Fruit fly (Drosophila melanogaster): ENCODE measurements around the gene Cisd2.

DNA sequence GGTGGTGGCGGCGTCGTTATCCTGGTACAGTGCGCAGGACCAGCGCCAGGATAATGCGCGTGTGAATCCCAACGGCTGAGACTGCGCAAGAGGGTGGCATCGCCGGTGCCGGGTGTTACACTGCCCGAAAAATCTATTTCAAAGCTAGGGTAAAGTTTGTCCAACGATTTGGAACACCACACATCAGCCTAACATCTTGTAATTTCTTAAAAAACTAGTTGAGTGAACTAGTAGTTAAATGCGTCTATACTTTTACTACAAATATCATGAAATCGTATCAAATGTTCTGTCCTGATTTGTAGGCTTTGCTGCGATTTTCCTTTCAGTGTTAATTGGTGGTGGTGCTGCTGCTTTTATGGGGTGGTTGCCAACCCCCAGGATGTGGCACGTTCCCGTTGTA lies 41.8 kb upstream of the Cisd2 start:
- TF ChIP-seq Snoo (tag; optimal IDR thresholded peaks at IDR 0.05) (no peak), CG34367 (tag; optimal IDR thresholded peaks at IDR 0.05) (no peak), CG32121 (GFP tag; IDR thresholded peaks at IDR 0.05) (no peak), CG9948 (tag; optimal IDR thresholded peaks at IDR 0.05) (no peak), D1 (tag; optimal IDR thresholded peaks at IDR 0.05) (no peak), rn (GFP tag; IDR thresholded peaks at IDR 0.05) (no peak), CG13204 (GFP tag; optimal IDR thresholded peaks at IDR 0.05) (no peak), CG15710 (tag; optimal IDR thresholded peaks at IDR 0.05) (no peak), CG12605 (GFP tag; IDR thresholded peaks at IDR 0.05) (no peak)

Measured in whole organism, pupa.